Worm (Caenorhabditis elegans) whole organism, young adult: ENCODE results near the gene K02A6.1.

Experiments used
- B0336.3 ChIP-seq: fragments of 200-800 bp; sonication (Bioruptor generic); IDR thresholded peaks from 2 replicates; pipeline ENCODE4 v1.3.6; 2022; ENCODE audit warnings: missing genetic modification characterization, missing compliant biosample characterization
- C06A6.2 ChIP-seq: fragments of 200-800 bp; sonication (Bioruptor generic); conservative IDR thresholded peaks from 2 replicates; pipeline ENCODE4 v1.3.6; 2022; ENCODE audit warnings: missing genetic modification characterization, missing compliant biosample characterization
- C17E4.6 ChIP-seq: fragments of 200-800 bp; sonication (Bioruptor generic); IDR thresholded peaks from 2 replicates; pipeline ENCODE4 v1.3.6; 2022; ENCODE audit warnings: missing genetic modification reagents, missing genetic modification characterization, missing compliant biosample characterization
- F10E7.11 ChIP-seq: sonication (generic microtip); optimal IDR thresholded peaks from 2 replicates; lab custom pipeline; 2017; ENCODE audit warnings: mild to moderate bottlenecking, missing genetic modification characterization, moderate library complexity, missing compliant biosample characterization
- F23B12.7 ChIP-seq: sonication (generic microtip); optimal IDR thresholded peaks from 2 replicates; lab custom pipeline; 2017; ENCODE audit warnings: missing genetic modification characterization, mild to moderate bottlenecking, missing compliant biosample characterization, antibody characterized with exemption, moderate library complexity; ENCODE audit not compliant: insufficient read depth
- F37B4.10 ChIP-seq: fragments of 200-800 bp; sonication (Bioruptor generic); IDR thresholded peaks from 2 replicates; pipeline ENCODE4 v1.3.6; 2022; ENCODE audit warnings: missing genetic modification characterization, missing compliant biosample characterization
- F39B2.1 ChIP-seq: fragments of 200-800 bp; sonication (Bioruptor generic); IDR thresholded peaks from 2 replicates; pipeline ENCODE4 v1.3.6; 2022; ENCODE audit warnings: missing genetic modification reagents, missing genetic modification characterization, missing compliant biosample characterization
- F52B5.7 ChIP-seq: sonication (generic microtip); optimal IDR thresholded peaks from 2 replicates; lab custom pipeline; 2016; ENCODE audit warnings: mild to moderate bottlenecking, missing genetic modification characterization, missing compliant biosample characterization
- F55B11.4 ChIP-seq: sonication (generic microtip); optimal IDR thresholded peaks from 2 replicates; lab custom pipeline; 2016; ENCODE audit warnings: missing compliant biosample characterization, missing genetic modification characterization, borderline replicate concordance; ENCODE audit not compliant: insufficient read depth
- Y53F4B.3 ChIP-seq: fragments of 200-800 bp; sonication (Bioruptor generic); IDR thresholded peaks from 2 replicates; pipeline ENCODE4 v1.3.6; 2022; ENCODE audit warnings: missing genetic modification reagents, missing genetic modification characterization, missing compliant biosample characterization
- Y56A3A.18 ChIP-seq: fragments of 200-800 bp; sonication (Bioruptor generic); IDR thresholded peaks from 2 replicates; pipeline ENCODE4 v1.3.6; 2022; ENCODE audit warnings: missing genetic modification reagents, missing genetic modification characterization, missing compliant biosample characterization
- Y79H2A.3 ChIP-seq: fragments of 200-800 bp; sonication (Bioruptor generic); conservative IDR thresholded peaks from 2 replicates; pipeline ENCODE4 v1.3.6; 2022; ENCODE audit warnings: missing genetic modification reagents, missing genetic modification characterization, missing compliant biosample characterization
- aptf-2 ChIP-seq: fragments of 200-800 bp; sonication (Bioruptor generic); conservative IDR thresholded peaks from 2 replicates; pipeline ENCODE4 v1.3.6; 2022; ENCODE audit warnings: missing genetic modification reagents, missing genetic modification characterization, missing compliant biosample characterization
- aptf-3 ChIP-seq: fragments of 200-800 bp; sonication (Bioruptor generic); IDR thresholded peaks from 2 replicates; pipeline ENCODE4 v1.3.6; 2022; ENCODE audit warnings: missing genetic modification characterization, missing compliant biosample characterization
- atf-7 ChIP-seq: sonication (generic microtip); optimal IDR thresholded peaks from 2 replicates; lab custom pipeline; 2017; ENCODE audit warnings: mild to moderate bottlenecking, missing genetic modification characterization, missing compliant biosample characterization
- athp-1 ChIP-seq: sonication (generic microtip); optimal IDR thresholded peaks from 2 replicates; lab custom pipeline; 2017; ENCODE audit warnings: mild to moderate bottlenecking, missing genetic modification characterization, missing compliant biosample characterization
- attf-5 ChIP-seq: fragments of 200-800 bp; sonication (Bioruptor generic); optimal IDR thresholded peaks from 2 replicates; lab custom pipeline; 2018; ENCODE audit warnings: mild to moderate bottlenecking, missing genetic modification characterization, missing compliant biosample characterization
- ccch-3 ChIP-seq: fragments of 200-800 bp; sonication (Bioruptor generic); optimal IDR thresholded peaks from 2 replicates; lab custom pipeline; 2018; ENCODE audit warnings: mild to moderate bottlenecking, missing genetic modification characterization, missing compliant biosample characterization
- ceh-100 ChIP-seq: fragments of 200-800 bp; sonication (Bioruptor generic); IDR thresholded peaks from 2 replicates; pipeline ENCODE4 v1.3.6; 2022; ENCODE audit warnings: missing genetic modification reagents, missing genetic modification characterization, missing compliant biosample characterization
- chd-7 ChIP-seq: sonication (generic microtip); optimal IDR thresholded peaks from 2 replicates; lab custom pipeline; 2016; ENCODE audit warnings: mild to moderate bottlenecking, missing genetic modification characterization, moderate library complexity, missing compliant biosample characterization
- dpl-1 ChIP-seq: fragments of 150-350 bp; optimal IDR thresholded peaks from 2 replicates; lab custom pipeline; 2014; ENCODE audit warnings: missing biosample characterization, missing genetic modification reagents, missing genetic modification characterization
- efl-1 ChIP-seq: fragments of 150-350 bp; optimal IDR thresholded peaks from 2 replicates; lab custom pipeline; 2014; ENCODE audit warnings: missing biosample characterization, missing genetic modification reagents, missing genetic modification characterization
- egl-18 ChIP-seq: fragments of 200-800 bp; sonication (Bioruptor generic); IDR thresholded peaks from 2 replicates; pipeline ENCODE4 v1.3.6; 2022; ENCODE audit warnings: missing genetic modification reagents, missing genetic modification characterization, missing compliant biosample characterization
- him-1 ChIP-seq: sonication (generic microtip); optimal IDR thresholded peaks from 2 replicates; lab custom pipeline; 2016; ENCODE audit warnings: missing genotype, missing genetic modification reagents, missing genetic modification characterization, missing compliant biosample characterization
- hlh-12 ChIP-seq: sonication (generic microtip); optimal IDR thresholded peaks from 2 replicates; lab custom pipeline; 2016; ENCODE audit warnings: missing genetic modification characterization, missing compliant biosample characterization
- hrde-1 ChIP-seq: sonication (generic microtip); optimal IDR thresholded peaks from 2 replicates; lab custom pipeline; 2016; ENCODE audit warnings: missing genetic modification characterization, mild to moderate bottlenecking, missing compliant biosample characterization, moderate library complexity, missing genotype, missing genetic modification reagents, borderline replicate concordance
- hsf-1 ChIP-seq: fragments of 200-800 bp; sonication (Bioruptor generic); IDR thresholded peaks from 2 replicates; pipeline ENCODE4 v1.3.6; 2022; ENCODE audit warnings: missing genetic modification reagents, missing genetic modification characterization, missing compliant biosample characterization
- let-526 ChIP-seq: fragments of 200-800 bp; sonication (Bioruptor generic); IDR thresholded peaks from 2 replicates; pipeline ENCODE4 v1.3.6; 2022; ENCODE audit warnings: missing genetic modification reagents, missing genetic modification characterization, missing compliant biosample characterization
- let-607 ChIP-seq, 2 experiments: fragments of 200-800 bp in 1 of 2; sonication (Bioruptor generic) in 1 of 2; sonication (generic microtip) in 1 of 2; optimal IDR thresholded peaks; 2 replicates each; lab custom pipeline; 2016 to 2018; ENCODE audit warnings: mild to moderate bottlenecking in 2 of 2, missing compliant biosample characterization in 2 of 2, missing genetic modification characterization in 2 of 2, moderate library complexity in 2 of 2, missing genotype in 1 of 2
- lin-35 ChIP-seq, 3 experiments: fragments of 150-350 bp in 2 of 3; sonication (generic microtip) in 1 of 3; optimal IDR thresholded peaks; 2 replicates each; lab custom pipeline; 2014 to 2018; ENCODE audit warnings: missing biosample characterization in 3 of 3, missing genetic modification characterization in 3 of 3, missing genetic modification reagents in 3 of 3
- lir-1 ChIP-seq: fragments of 200-800 bp; sonication (Bioruptor generic); conservative IDR thresholded peaks from 2 replicates; pipeline ENCODE4 v1.3.6; 2022; ENCODE audit warnings: missing genetic modification reagents, missing genetic modification characterization, missing compliant biosample characterization
- madf-3 ChIP-seq: fragments of 200-800 bp; sonication (Bioruptor generic); IDR thresholded peaks from 2 replicates; pipeline ENCODE4 v1.3.6; 2022; ENCODE audit warnings: missing genetic modification reagents, missing genetic modification characterization, missing compliant biosample characterization
- madf-6 ChIP-seq: fragments of 200-800 bp; sonication (Bioruptor generic); IDR thresholded peaks from 2 replicates; pipeline ENCODE4 v1.3.6; 2022; ENCODE audit warnings: missing genetic modification reagents, missing genetic modification characterization, missing compliant biosample characterization
- mcd-1 ChIP-seq: fragments of 200-800 bp; sonication (Bioruptor generic); IDR thresholded peaks from 2 replicates; pipeline ENCODE4 v1.3.6; 2022; ENCODE audit warnings: missing genetic modification reagents, missing genetic modification characterization, missing compliant biosample characterization
- mes-4 ChIP-seq: sonication (generic microtip); optimal IDR thresholded peaks from 2 replicates; lab custom pipeline; 2016; ENCODE audit warnings: missing genotype, missing genetic modification characterization, missing compliant biosample characterization
- nfya-1 ChIP-seq: sonication (generic microtip); optimal IDR thresholded peaks from 2 replicates; lab custom pipeline; 2017; ENCODE audit warnings: antibody characterized with exemption, missing compliant biosample characterization, missing genetic modification characterization, borderline replicate concordance; ENCODE audit not compliant: insufficient read depth
- nfyb-1 ChIP-seq: fragments of 200-800 bp; sonication (Bioruptor generic); IDR thresholded peaks from 2 replicates; pipeline ENCODE4 v1.3.6; 2022; ENCODE audit warnings: missing genetic modification reagents, missing genetic modification characterization, missing compliant biosample characterization
- nhr-179 ChIP-seq: sonication (generic microtip); optimal IDR thresholded peaks from 2 replicates; lab custom pipeline; 2016; ENCODE audit warnings: mild to moderate bottlenecking, missing genetic modification characterization, missing compliant biosample characterization
- pbrm-1 ChIP-seq: fragments of 200-800 bp; sonication (Bioruptor generic); IDR thresholded peaks from 2 replicates; pipeline ENCODE4 v1.3.6; 2022; ENCODE audit warnings: missing genetic modification reagents, missing genetic modification characterization, missing compliant biosample characterization
- rcor-1 ChIP-seq: fragments of 200-800 bp; sonication (Bioruptor generic); IDR thresholded peaks from 2 replicates; pipeline ENCODE4 v1.3.6; 2022; ENCODE audit warnings: missing genetic modification reagents, missing genetic modification characterization, missing compliant biosample characterization
- repo-1 ChIP-seq: sonication (generic microtip); optimal IDR thresholded peaks from 2 replicates; lab custom pipeline; 2017; ENCODE audit warnings: mild to moderate bottlenecking, missing genetic modification characterization, missing compliant biosample characterization
- snpc-3.4 ChIP-seq: sonication (generic microtip); optimal IDR thresholded peaks from 2 replicates; lab custom pipeline; 2017; ENCODE audit warnings: missing genetic modification characterization, mild to moderate bottlenecking, missing compliant biosample characterization, antibody characterized with exemption, moderate library complexity, missing genotype, missing genetic modification reagents
- tbp1 ChIP-seq: fragments of 200-800 bp; sonication (Bioruptor generic); optimal IDR thresholded peaks from 2 replicates; lab custom pipeline; 2018; ENCODE audit warnings: mild to moderate bottlenecking, missing genetic modification characterization, missing compliant biosample characterization
- tlf-1 ChIP-seq: fragments of 200-800 bp; sonication (Bioruptor generic); optimal IDR thresholded peaks from 2 replicates; lab custom pipeline; 2018; ENCODE audit warnings: mild to moderate bottlenecking, missing genetic modification characterization, missing compliant biosample characterization
- unc-130 ChIP-seq: sonication (generic microtip); optimal IDR thresholded peaks from 2 replicates; lab custom pipeline; 2016; ENCODE audit warnings: missing genetic modification reagents, missing genetic modification characterization, missing compliant biosample characterization
- unc-62 ChIP-seq: fragments of 150-350 bp; optimal IDR thresholded peaks from 2 replicates; lab custom pipeline; 2014; ENCODE audit warnings: missing biosample characterization, missing genetic modification reagents, missing genetic modification characterization
- ztf-22 ChIP-seq: fragments of 200-800 bp; sonication (Bioruptor generic); optimal IDR thresholded peaks from 2 replicates; lab custom pipeline; 2018; ENCODE audit warnings: mild to moderate bottlenecking, missing genetic modification characterization, moderate library complexity, missing compliant biosample characterization
- ztf-25 ChIP-seq: fragments of 200-800 bp; sonication (Bioruptor generic); IDR thresholded peaks from 2 replicates; pipeline ENCODE4 v1.3.6; 2022; ENCODE audit warnings: missing genetic modification reagents, missing genetic modification characterization, missing compliant biosample characterization
- ztf-6 ChIP-seq: fragments of 200-800 bp; sonication (Bioruptor generic); IDR thresholded peaks from 2 replicates; pipeline ENCODE4 v1.3.6; 2022; ENCODE audit warnings: missing genetic modification reagents, missing genetic modification characterization, missing compliant biosample characterization

Gene K02A6.1

ce11 chrX:8231858-8232257 lies 12.3 kb downstream of the K02A6.1 start, which contains the start of gene K02A6.3 (continued):
- TF ChIP-seq dpl-1 (GFP tag; lab: Kevin White, UChicago) (no peak), C06A6.2 (GFP tag; lab: Robert Waterston, UW) (peak; percentile 82), repo-1 (peak; percentile 57), mcd-1 (GFP tag; lab: Robert Waterston, UW) (peak; percentile 54), ccch-3 (GFP tag; lab: Kevin White, UChicago) (no peak), Y56A3A.18 (GFP tag; lab: Robert Waterston, UW) (no peak), efl-1 (GFP tag; lab: Kevin White, UChicago) (no peak), atf-7 (tag; lab: Kevin White, UChicago) (peak; percentile 74), nfyb-1 (GFP tag; lab: Robert Waterston, UW) (peak; percentile 76), Y79H2A.3 (GFP tag; lab: Robert Waterston, UW) (no peak), aptf-3 (GFP tag; lab: Robert Waterston, UW) (no peak), athp-1 (tag; lab: Kevin White, UChicago) (no peak), aptf-2 (GFP tag; lab: Robert Waterston, UW) (no peak), F52B5.7 (no peak), ztf-6 (GFP tag; lab: Robert Waterston, UW) (no peak), Y53F4B.3 (GFP tag; lab: Robert Waterston, UW) (no peak), ceh-100 (peak; percentile 34; the same call in 1 of the 2 replicates), ztf-22 (GFP tag; lab: Kevin White, UChicago) (peak; percentile 77), tbp1 (GFP tag; lab: Kevin White, UChicago) (peak; percentile 63), lin-35 (GFP tag; optimal IDR thresholded peaks at IDR 0.05; lab: Kevin White, UChicago) (no peak), mes-4 (tag; lab: Kevin White, UChicago) (no peak), F55B11.4 (tag; lab: Kevin White, UChicago) (no peak), ztf-25 (GFP tag; lab: Robert Waterston, UW) (no peak), F39B2.1 (no peak), nfya-1 (no peak), rcor-1 (peak; percentile 21; the same call in 1 of the 2 replicates), B0336.3 (peak; percentile 91), him-1 (tag; lab: Kevin White, UChicago) (no peak), unc-130 (GFP tag; lab: Kevin White, UChicago) (no peak), lir-1 (0 out of 2 replicates have a peak, but pooled peaks have one; percentile 22), madf-3 (GFP tag; lab: Robert Waterston, UW) (0 out of 2 replicates have a peak, but pooled peaks have one; percentile 37), let-526 (GFP tag; lab: Robert Waterston, UW) (no peak), F37B4.10 (GFP tag; lab: Robert Waterston, UW) (no peak), tlf-1 (GFP tag; lab: Kevin White, UChicago) (peak; percentile 66), F10E7.11 (tag; lab: Kevin White, UChicago) (no peak), pbrm-1 (GFP tag; lab: Robert Waterston, UW) (peak; percentile 60; the same call in 1 of the 2 replicates), hrde-1 (tag; lab: Kevin White, UChicago) (no peak), nhr-179 (tag; lab: Kevin White, UChicago) (no peak), hlh-12 (tag; lab: Kevin White, UChicago) (no peak), chd-7 (tag; lab: Kevin White, UChicago) (peak; percentile 79), attf-5 (GFP tag; lab: Kevin White, UChicago) (peak; percentile 76), madf-6 (GFP tag; lab: Robert Waterston, UW) (no peak), egl-18 (GFP tag; lab: Robert Waterston, UW) (no peak), C17E4.6 (GFP tag; lab: Robert Waterston, UW) (no peak), unc-62 (GFP tag; lab: Kevin White, UChicago) (peak; percentile 15), F23B12.7 (peak; percentile 51), hsf-1 (GFP tag; lab: Robert Waterston, UW) (0 out of 2 replicates have a peak, but pooled peaks have one; percentile 28), let-607 (tag; optimal IDR thresholded peaks at IDR 0.05; lab: Kevin White, UChicago) (peak; percentile 60 to 70), snpc-3.4 (tag; lab: Kevin White, UChicago) (no peak)
